Fruit fly (Drosophila melanogaster) whole organism, embryonic: Measurements from ENCODE around the gene Ptp4E.

Source experiments
- ATbp ChIP-seq: fragments of 200-800 bp; sonication (Bioruptor generic); optimal IDR thresholded peaks from 2 replicates; lab custom pipeline; 2017; ENCODE audit warnings: missing biosample characterization, mild to moderate bottlenecking, missing genetic modification characterization, missing genetic modification reagents
- Antp ChIP-seq: fragments of 200-800 bp; sonication (Bioruptor generic); optimal IDR thresholded peaks from 3 replicates; lab custom pipeline; 2016; ENCODE audit warnings: missing biosample characterization, missing genetic modification characterization
- Awh ChIP-seq: fragments of 200-800 bp; sonication (Bioruptor generic); IDR thresholded peaks from 2 replicates; pipeline ENCODE4, ENCODE4 v1.3.6; 2022; ENCODE audit warnings: missing biosample characterization, missing genetic modification characterization
- CG10979 ChIP-seq: fragments of 200-800 bp; sonication (Bioruptor generic); optimal IDR thresholded peaks from 2 replicates; lab custom pipeline; 2018; ENCODE audit warnings: missing biosample characterization, mild to moderate bottlenecking, missing genetic modification characterization, moderate library complexity
- CG11560 ChIP-seq: fragments of 200-800 bp; sonication (Bioruptor generic); IDR thresholded peaks from 3 replicates; pipeline ENCODE4 v1.3.6; 2022; ENCODE audit warnings: missing biosample characterization, missing genetic modification characterization
- CG11695 ChIP-seq: fragments of 200-800 bp; sonication (Bioruptor generic); IDR thresholded peaks from 3 replicates; pipeline ENCODE4 v1.3.6; 2022; ENCODE audit warnings: missing biosample characterization, missing genetic modification characterization
- CG12104 ChIP-seq: fragments of 200-800 bp; sonication (Bioruptor generic); optimal IDR thresholded peaks from 3 replicates; lab custom pipeline; 2016; ENCODE audit warnings: missing biosample characterization, missing genetic modification characterization
- CG12155 ChIP-seq: fragments of 200-800 bp; sonication (Bioruptor generic); optimal IDR thresholded peaks from 3 replicates; lab custom pipeline; 2016; ENCODE audit warnings: missing biosample characterization, missing genetic modification characterization
- CG12391 ChIP-seq: fragments of 200-800 bp; sonication (Bioruptor generic); optimal IDR thresholded peaks from 3 replicates; lab custom pipeline; 2018; ENCODE audit warnings: missing biosample characterization, mild to moderate bottlenecking, missing genetic modification characterization, moderate library complexity
- CG12769 ChIP-seq: fragments of 200-800 bp; sonication (Bioruptor generic); optimal IDR thresholded peaks from 2 replicates; lab custom pipeline; 2019; ENCODE audit warnings: missing biosample characterization, mild to moderate bottlenecking, missing genetic modification characterization, moderate library complexity
- CG14050 ChIP-seq: fragments of 200-800 bp; sonication (Bioruptor generic); IDR thresholded peaks from 3 replicates; pipeline ENCODE4 v1.3.6; 2022; ENCODE audit warnings: missing biosample characterization, missing genetic modification characterization
- CG14667 ChIP-seq: fragments of 200-800 bp; sonication (Bioruptor generic); IDR thresholded peaks from 2 replicates; pipeline ENCODE4 v1.3.6; 2022; ENCODE audit warnings: missing biosample characterization, missing genetic modification characterization
- CG15696 ChIP-seq: fragments of 200-800 bp; sonication (Bioruptor generic); optimal IDR thresholded peaks from 2 replicates; lab custom pipeline; 2019; ENCODE audit warnings: missing biosample characterization, mild to moderate bottlenecking, missing genetic modification characterization, moderate library complexity
- CG1602 ChIP-seq: fragments of 200-800 bp; sonication (Bioruptor generic); optimal IDR thresholded peaks from 3 replicates; lab custom pipeline; 2016; ENCODE audit warnings: missing biosample characterization, missing genetic modification characterization
- CG30020 ChIP-seq: fragments of 200-800 bp; optimal IDR thresholded peaks from 2 replicates; lab custom pipeline; 2019; ENCODE audit warnings: missing biosample characterization, mild to moderate bottlenecking, missing genetic modification characterization, moderate library complexity
- CG31224 ChIP-seq: fragments of 200-800 bp; sonication (Bioruptor generic); IDR thresholded peaks from 2 replicates; pipeline ENCODE4 v1.3.6; 2022; ENCODE audit warnings: missing biosample characterization, missing genetic modification characterization
- CG3726 ChIP-seq: fragments of 200-800 bp; sonication (Bioruptor generic); IDR thresholded peaks from 3 replicates; pipeline ENCODE4, ENCODE4 v1.3.6; 2022; ENCODE audit warnings: missing biosample characterization, missing genetic modification characterization
- CG4424 ChIP-seq: fragments of 200-800 bp; sonication (Bioruptor generic); optimal IDR thresholded peaks from 3 replicates; lab custom pipeline; 2016; ENCODE audit warnings: missing biosample characterization, missing genetic modification characterization
- CG4730 ChIP-seq: fragments of 200-800 bp; sonication (Bioruptor generic); IDR thresholded peaks from 2 replicates; pipeline ENCODE4 v1.3.6; 2022; ENCODE audit warnings: missing biosample characterization, missing genetic modification characterization
- CG5245 ChIP-seq: fragments of 200-800 bp; sonication (Bioruptor generic); optimal IDR thresholded peaks from 3 replicates; lab custom pipeline; 2016; ENCODE audit warnings: missing biosample characterization, missing genetic modification characterization
- CG7357 ChIP-seq: fragments of 200-800 bp; sonication (Bioruptor generic); IDR thresholded peaks from 3 replicates; pipeline ENCODE4 v1.3.6; 2022; ENCODE audit warnings: missing biosample characterization, missing genetic modification characterization
- CG7556 ChIP-seq: fragments of 200-800 bp; sonication (Bioruptor generic); optimal IDR thresholded peaks from 2 replicates; lab custom pipeline; 2017; ENCODE audit warnings: missing biosample characterization, mild to moderate bottlenecking, missing genetic modification characterization
- CG8290 ChIP-seq, 3 experiments: fragments of 200-800 bp; sonication (Bioruptor generic); optimal IDR thresholded peaks; 2 replicates each; lab custom pipeline; 2016 to 2019; ENCODE audit warnings: missing biosample characterization in 3 of 3, missing genetic modification characterization in 3 of 3, mild to moderate bottlenecking in 2 of 3, moderate library complexity in 1 of 3
- Dek ChIP-seq: fragments of 200-800 bp; sonication (Bioruptor generic); optimal IDR thresholded peaks from 3 replicates; lab custom pipeline; 2019; ENCODE audit warnings: missing biosample characterization, mild to moderate bottlenecking, missing genetic modification characterization, moderate library complexity
- Doc2 ChIP-seq: fragments of 200-800 bp; sonication (Bioruptor generic); IDR thresholded peaks from 2 replicates; pipeline ENCODE4 v1.3.6; 2022; ENCODE audit warnings: missing biosample characterization, missing genetic modification characterization
- ERR ChIP-seq: fragments of 200-800 bp; sonication (Bioruptor generic); optimal IDR thresholded peaks from 2 replicates; lab custom pipeline; 2016; ENCODE audit warnings: missing biosample characterization, missing genetic modification characterization
- HLH3B ChIP-seq: fragments of 200-800 bp; sonication (Bioruptor generic); IDR thresholded peaks from 2 replicates; pipeline ENCODE4 v1.3.6; 2022; ENCODE audit warnings: missing biosample characterization, missing genetic modification characterization
- Hr3 ChIP-seq: fragments of 200-800 bp; sonication (Bioruptor generic); optimal IDR thresholded peaks from 3 replicates; lab custom pipeline; 2016; ENCODE audit warnings: missing biosample characterization, missing genetic modification characterization
- Opbp ChIP-seq: fragments of 200-800 bp; sonication (Bioruptor generic); IDR thresholded peaks from 3 replicates; pipeline ENCODE4 v1.3.6; 2022; ENCODE audit warnings: missing biosample characterization, missing genetic modification characterization; ENCODE audit not compliant: partially characterized antibody
- Pdp1 ChIP-seq, 2 experiments: fragments of 200-800 bp; sonication (Bioruptor generic); optimal IDR thresholded peaks; 3 replicates each; lab custom pipeline; 2016; ENCODE audit warnings: missing biosample characterization in 2 of 2, missing genetic modification characterization in 2 of 2, mild to moderate bottlenecking in 1 of 2, moderate library complexity in 1 of 2
- Poxn ChIP-seq: fragments of 200-800 bp; sonication (Bioruptor generic); IDR thresholded peaks from 2 replicates; pipeline ENCODE4 v1.3.6; 2022; ENCODE audit warnings: missing biosample characterization, missing genetic modification characterization
- Rfx ChIP-seq: fragments of 200-800 bp; sonication (Bioruptor generic); IDR thresholded peaks from 2 replicates; pipeline ENCODE4 v1.3.6; 2022; ENCODE audit warnings: missing biosample characterization, missing genetic modification characterization
- Sry-β ChIP-seq: fragments of 200-800 bp; sonication (Bioruptor generic); optimal IDR thresholded peaks from 2 replicates; lab custom pipeline; 2018; ENCODE audit warnings: missing biosample characterization, mild to moderate bottlenecking, missing genetic modification characterization, moderate library complexity
- Taf1 ChIP-seq: fragments of 200-800 bp; sonication (Bioruptor generic); IDR thresholded peaks from 2 replicates; pipeline ENCODE4 v1.3.6; 2022; ENCODE audit warnings: missing biosample characterization, missing genetic modification characterization
- bsh ChIP-seq, 2 experiments: fragments of 200-800 bp; sonication (Bioruptor generic); optimal IDR thresholded peaks; 2 replicates each; lab custom pipeline; 2017 to 2018; ENCODE audit warnings: mild to moderate bottlenecking in 2 of 2, missing biosample characterization in 2 of 2, missing genetic modification characterization in 2 of 2, moderate library complexity in 1 of 2
- chinmo ChIP-seq: fragments of 200-800 bp; sonication (Bioruptor generic); IDR thresholded peaks from 4 replicates; pipeline ENCODE4 v1.3.6; 2022; ENCODE audit warnings: missing biosample characterization, missing genetic modification characterization; ENCODE audit not compliant: partially characterized antibody
- croc ChIP-seq: fragments of 200-800 bp; sonication (Bioruptor generic); conservative IDR thresholded peaks from 3 replicates; pipeline ENCODE4 v1.3.6; 2022; ENCODE audit warnings: missing biosample characterization, missing genetic modification characterization
- crp ChIP-seq, 2 experiments: fragments of 200-800 bp; sonication (Bioruptor generic); optimal IDR thresholded peaks; 2 replicates in 1 of 2; 3 replicates in 1 of 2; lab custom pipeline; 2017; ENCODE audit warnings: missing biosample characterization in 2 of 2, missing genetic modification characterization in 2 of 2, mild to moderate bottlenecking in 1 of 2, moderate library complexity in 1 of 2
- cwo ChIP-seq: fragments of 200-800 bp; sonication (Bioruptor generic); optimal IDR thresholded peaks from 3 replicates; lab custom pipeline; 2017; ENCODE audit warnings: missing biosample characterization, missing genetic modification characterization, mild to moderate bottlenecking, moderate library complexity, missing genetic modification reagents
- dmrt11E ChIP-seq: fragments of 200-800 bp; sonication (Bioruptor generic); optimal IDR thresholded peaks from 3 replicates; lab custom pipeline; 2018; ENCODE audit warnings: missing biosample characterization, mild to moderate bottlenecking, missing genetic modification characterization, moderate library complexity
- ham ChIP-seq: fragments of 200-800 bp; sonication (Bioruptor generic); IDR thresholded peaks from 2 replicates; pipeline ENCODE4 v1.3.6; 2022; ENCODE audit warnings: missing biosample characterization, missing genetic modification characterization
- jumu ChIP-seq: fragments of 200-800 bp; sonication (Bioruptor generic); optimal IDR thresholded peaks from 3 replicates; lab custom pipeline; 2016; ENCODE audit warnings: missing biosample characterization, missing genetic modification characterization
- lola ChIP-seq, 3 experiments: fragments of >200 bp in 2 of 3; fragments of 200-800 bp in 1 of 3; sonication (Bioruptor generic) in 1 of 3; optimal IDR thresholded peaks; 2 replicates each; lab custom pipeline; 2017 to 2019; ENCODE audit warnings: missing biosample characterization in 3 of 3, missing genetic modification characterization in 3 of 3, mild to moderate bottlenecking in 1 of 3, moderate library complexity in 1 of 3
- onecut ChIP-seq: fragments of 200-800 bp; sonication (Bioruptor generic); IDR thresholded peaks from 2 replicates; pipeline ENCODE4 v1.3.6; 2022; ENCODE audit warnings: missing biosample characterization, missing genetic modification characterization
- pum ChIP-seq: fragments of 200-800 bp; sonication (Bioruptor generic); optimal IDR thresholded peaks from 2 replicates; lab custom pipeline; 2016; ENCODE audit warnings: missing biosample characterization, missing genetic modification characterization
- run ChIP-seq: fragments of 200-800 bp; sonication (Bioruptor generic); optimal IDR thresholded peaks from 3 replicates; lab custom pipeline; 2018; ENCODE audit warnings: missing biosample characterization, mild to moderate bottlenecking, missing genetic modification characterization
- sisA ChIP-seq: fragments of 200-800 bp; sonication (Bioruptor generic); IDR thresholded peaks from 2 replicates; pipeline ENCODE4 v1.3.6; 2022; ENCODE audit warnings: missing biosample characterization, missing genetic modification characterization
- sr ChIP-seq: fragments of 200-800 bp; sonication (Bioruptor generic); IDR thresholded peaks from 3 replicates; pipeline ENCODE4 v1.3.6; 2022; ENCODE audit warnings: missing biosample characterization, missing genetic modification characterization
- ttk ChIP-seq: fragments of 200-800 bp; sonication (Bioruptor generic); IDR thresholded peaks from 2 replicates; pipeline ENCODE4 v2.1.2; 2022; ENCODE audit warnings: missing biosample characterization, missing genetic modification characterization
- zfh2 ChIP-seq: fragments of 200-800 bp; sonication (Bioruptor generic); optimal IDR thresholded peaks from 2 replicates; lab custom pipeline; 2016; ENCODE audit warnings: missing biosample characterization, missing genetic modification characterization

Gene Ptp4E

dm6 chrX:4906573-4906972 lies 32.4 kb upstream of the Ptp4E start, which contains the start of gene CG6927 (continued):
- TF ChIP-seq CG3726 (GFP tag; lab: Robert Waterston, UW) (peak; percentile 73; the same call in 2 of the 3 replicates), cwo (GFP tag; lab: Kevin White, UChicago) (peak; percentile 59), chinmo (GFP tag; lab: Robert Waterston, UW) (no peak), CG7556 (peak; percentile 70), crp (GFP tag; optimal IDR thresholded peaks at IDR 0.05; lab: Kevin White, UChicago) (peak in 1 of 2 experiments; percentile 68), CG1602 (GFP tag; lab: Kevin White, UChicago) (peak; percentile 65), CG7357 (peak; percentile 79), Rfx (peak; percentile 90), CG12155 (GFP tag; lab: Kevin White, UChicago) (peak; percentile 10), CG8290 (GFP tag; optimal IDR thresholded peaks at IDR 0.05; lab: Kevin White, UChicago) (peak; percentile 65), CG8290 (tag; optimal IDR thresholded peaks at IDR 0.05; lab: Kevin White, UChicago) (peak in 1 of 2 experiments; percentile 33), zfh2 (GFP tag; lab: Kevin White, UChicago) (no peak), Doc2 (GFP tag; lab: Robert Waterston, UW) (no peak), sr (no peak), sisA (GFP tag; lab: Robert Waterston, UW) (peak; percentile 83), onecut (GFP tag; lab: Robert Waterston, UW) (peak; percentile 65), CG15696 (tag; lab: Kevin White, UChicago) (peak; percentile 28), pum (GFP tag; lab: Kevin White, UChicago) (peak; percentile 69), jumu (GFP tag; lab: Kevin White, UChicago) (peak; percentile 39), CG14050 (GFP tag; lab: Robert Waterston, UW) (peak; percentile 88), ATbp (GFP tag; lab: Kevin White, UChicago) (peak; percentile 21), Antp (GFP tag; lab: Kevin White, UChicago) (peak; percentile 47), CG12391 (peak; percentile 77), HLH3B (GFP tag; lab: Robert Waterston, UW) (peak; percentile 93), lola (GFP tag; optimal IDR thresholded peaks at IDR 0.05; lab: Kevin White, UChicago) (peak in 1 of 3 experiments; percentile 61), CG30020 (tag; lab: Kevin White, UChicago) (peak; percentile 55), CG4424 (peak; percentile 31), CG10979 (tag; lab: Kevin White, UChicago) (peak; percentile 59), Poxn (GFP tag; lab: Robert Waterston, UW) (peak; percentile 52; the same call in 1 of the 2 replicates), Sry-β (GFP tag; lab: Kevin White, UChicago) (peak; percentile 55), Taf1 (GFP tag; lab: Robert Waterston, UW) (peak; percentile 74), dmrt11E (tag; lab: Kevin White, UChicago) (peak; percentile 69), CG4730 (GFP tag; lab: Robert Waterston, UW) (peak; percentile 90), run (tag; lab: Kevin White, UChicago) (no peak), bsh (GFP tag; optimal IDR thresholded peaks at IDR 0.05; lab: Kevin White, UChicago) (peak in 1 of 2 experiments; percentile 70), ERR (no peak), Hr3 (GFP tag; lab: Kevin White, UChicago) (peak; percentile 50), CG5245 (GFP tag; lab: Kevin White, UChicago) (no peak), CG31224 (GFP tag; lab: Robert Waterston, UW) (peak; percentile 88), Dek (tag; lab: Kevin White, UChicago) (peak; percentile 68), CG12769 (peak; percentile 67), croc (GFP tag; lab: Robert Waterston, UW) (peak; percentile 71), CG12104 (peak; percentile 28), CG14667 (peak; percentile 90), Awh (GFP tag; lab: Robert Waterston, UW) (peak; percentile 88), CG11560 (tag; lab: Robert Waterston, UW) (peak; percentile 73), Pdp1 (GFP tag; optimal IDR thresholded peaks at IDR 0.05; lab: Kevin White, UChicago) (peak in 1 of 2 experiments; percentile 79), Opbp (no peak), ham (GFP tag; lab: Robert Waterston, UW) (peak; percentile 58; the same call in 1 of the 2 replicates), CG11695 (GFP tag; lab: Robert Waterston, UW) (peak; percentile 87), ttk (GFP tag; lab: Robert Waterston, UW) (peak; percentile 92)
